Fruit fly (Drosophila melanogaster) whole organism, embryonic: ENCODE data around the gene sra.

ENCODE experiments used
- B-H1 ChIP-seq: fragments of 200-800 bp; sonication (Bioruptor generic); IDR thresholded peaks from 3 replicates; pipeline ENCODE4 v1.3.6; 2022; ENCODE audit warnings: missing biosample characterization, missing genetic modification characterization
- CG10431 ChIP-seq: fragments of 200-800 bp; sonication (Bioruptor generic); optimal IDR thresholded peaks from 3 replicates; lab custom pipeline; 2018; ENCODE audit warnings: missing biosample characterization, mild to moderate bottlenecking, missing genetic modification characterization
- CG11504 ChIP-seq: fragments of 200-800 bp; sonication (Bioruptor generic); optimal IDR thresholded peaks from 3 replicates; lab custom pipeline; 2019; ENCODE audit warnings: missing biosample characterization, mild to moderate bottlenecking, missing genetic modification characterization, moderate library complexity
- CG12071 ChIP-seq: fragments of 200-800 bp; sonication (Bioruptor generic); optimal IDR thresholded peaks from 3 replicates; lab custom pipeline; 2018; ENCODE audit warnings: missing biosample characterization, mild to moderate bottlenecking, missing genetic modification characterization
- CG12391 ChIP-seq: fragments of 200-800 bp; sonication (Bioruptor generic); optimal IDR thresholded peaks from 3 replicates; lab custom pipeline; 2018; ENCODE audit warnings: missing biosample characterization, mild to moderate bottlenecking, missing genetic modification characterization, moderate library complexity
- CG14667 ChIP-seq: fragments of 200-800 bp; sonication (Bioruptor generic); IDR thresholded peaks from 2 replicates; pipeline ENCODE4 v1.3.6; 2022; ENCODE audit warnings: missing biosample characterization, missing genetic modification characterization
- CG14710 ChIP-seq: fragments of 200-800 bp; sonication (Bioruptor generic); optimal IDR thresholded peaks from 3 replicates; lab custom pipeline; 2019; ENCODE audit warnings: missing biosample characterization, mild to moderate bottlenecking, missing genetic modification characterization, moderate library complexity
- CG17328 ChIP-seq: fragments of 200-800 bp; sonication (Bioruptor generic); IDR thresholded peaks from 2 replicates; pipeline ENCODE4 v1.3.6; 2022; ENCODE audit warnings: missing biosample characterization, missing genetic modification characterization
- CG17359 ChIP-seq: fragments of 200-800 bp; sonication (Bioruptor generic); optimal IDR thresholded peaks from 3 replicates; lab custom pipeline; 2018; ENCODE audit warnings: missing biosample characterization, mild to moderate bottlenecking, missing genetic modification characterization, moderate library complexity
- CG2199 ChIP-seq: fragments of 200-800 bp; sonication (Bioruptor generic); IDR thresholded peaks from 3 replicates; pipeline ENCODE4 v1.3.6; 2022; ENCODE audit warnings: missing biosample characterization, missing genetic modification characterization
- CG32767 ChIP-seq: fragments of 200-800 bp; sonication (Bioruptor generic); IDR thresholded peaks from 2 replicates; pipeline ENCODE4 v1.3.6; 2022; ENCODE audit warnings: missing biosample characterization, missing genetic modification characterization
- CG34422 ChIP-seq: fragments of 200-800 bp; sonication (Bioruptor generic); IDR thresholded peaks from 3 replicates; pipeline ENCODE4 v1.3.6; 2022; ENCODE audit warnings: missing biosample characterization, missing genetic modification characterization
- CG3726 ChIP-seq: fragments of 200-800 bp; sonication (Bioruptor generic); IDR thresholded peaks from 3 replicates; pipeline ENCODE4, ENCODE4 v1.3.6; 2022; ENCODE audit warnings: missing biosample characterization, missing genetic modification characterization
- CG3838 ChIP-seq: fragments of 200-800 bp; sonication (Bioruptor generic); optimal IDR thresholded peaks from 3 replicates; lab custom pipeline; 2016; ENCODE audit warnings: missing biosample characterization, missing genetic modification characterization
- CG5180 ChIP-seq: fragments of 200-800 bp; sonication (Bioruptor generic); optimal IDR thresholded peaks from 3 replicates; lab custom pipeline; 2017; ENCODE audit warnings: missing biosample characterization, missing genetic modification characterization, mild to moderate bottlenecking, moderate library complexity, missing genetic modification reagents
- CG5245 ChIP-seq: fragments of 200-800 bp; sonication (Bioruptor generic); optimal IDR thresholded peaks from 3 replicates; lab custom pipeline; 2016; ENCODE audit warnings: missing biosample characterization, missing genetic modification characterization
- CG7745 ChIP-seq: fragments of 200-800 bp; sonication (Bioruptor generic); optimal IDR thresholded peaks from 2 replicates; lab custom pipeline; 2018; ENCODE audit warnings: missing biosample characterization, mild to moderate bottlenecking, missing genetic modification characterization, moderate library complexity
- Dbx ChIP-seq: fragments of 200-800 bp; sonication (Bioruptor generic); IDR thresholded peaks from 3 replicates; pipeline ENCODE4 v1.3.6; 2022; ENCODE audit warnings: missing biosample characterization, missing genetic modification characterization
- Doc3 ChIP-seq: fragments of 200-800 bp; sonication (Bioruptor generic); IDR thresholded peaks from 3 replicates; pipeline ENCODE4 v1.3.6; 2022; ENCODE audit warnings: missing biosample characterization, missing genetic modification characterization; ENCODE audit not compliant: partially characterized antibody
- Ets97D ChIP-seq: fragments of 200-800 bp; sonication (Bioruptor generic); optimal IDR thresholded peaks from 3 replicates; lab custom pipeline; 2016; ENCODE audit warnings: missing biosample characterization, missing genetic modification characterization
- HLH54F ChIP-seq: fragments of 200-800 bp; sonication (Bioruptor generic); optimal IDR thresholded peaks from 3 replicates; lab custom pipeline; 2016; ENCODE audit warnings: missing biosample characterization, missing genetic modification characterization
- Max ChIP-seq: fragments of 200-800 bp; sonication (Bioruptor generic); optimal IDR thresholded peaks from 2 replicates; lab custom pipeline; 2016; ENCODE audit warnings: missing biosample characterization, mild to moderate bottlenecking, missing genetic modification characterization
- Pdp1 ChIP-seq, 2 experiments: fragments of 200-800 bp; sonication (Bioruptor generic); optimal IDR thresholded peaks; 3 replicates each; lab custom pipeline; 2016; ENCODE audit warnings: missing biosample characterization in 2 of 2, missing genetic modification characterization in 2 of 2, mild to moderate bottlenecking in 1 of 2, moderate library complexity in 1 of 2
- Sry-δ ChIP-seq: fragments of 200-800 bp; sonication (Bioruptor generic); optimal IDR thresholded peaks from 2 replicates; lab custom pipeline; 2016; ENCODE audit warnings: missing biosample characterization, missing genetic modification characterization
- Ssrp ChIP-seq: fragments of 200-800 bp; sonication (Bioruptor generic); optimal IDR thresholded peaks from 2 replicates; lab custom pipeline; 2018; ENCODE audit warnings: missing biosample characterization, mild to moderate bottlenecking, missing genetic modification characterization, moderate library complexity
- Taf1 ChIP-seq: fragments of 200-800 bp; sonication (Bioruptor generic); IDR thresholded peaks from 2 replicates; pipeline ENCODE4 v1.3.6; 2022; ENCODE audit warnings: missing biosample characterization, missing genetic modification characterization
- az2 ChIP-seq: fragments of 200-800 bp; sonication (Bioruptor generic); optimal IDR thresholded peaks from 3 replicates; lab custom pipeline; 2016; ENCODE audit warnings: missing biosample characterization, missing genetic modification characterization
- bbx ChIP-seq: fragments of 200-800 bp; sonication (Bioruptor generic); IDR thresholded peaks from 2 replicates; pipeline ENCODE4 v1.3.6; 2022; ENCODE audit warnings: missing biosample characterization, missing genetic modification characterization; ENCODE audit not compliant: partially characterized antibody
- bowl ChIP-seq: fragments of 200-800 bp; sonication (Bioruptor generic); IDR thresholded peaks from 2 replicates; pipeline ENCODE4 v1.3.6; 2022; ENCODE audit warnings: missing biosample characterization, missing genetic modification characterization
- cg ChIP-seq: fragments of 200-800 bp; sonication (Bioruptor generic); optimal IDR thresholded peaks from 3 replicates; lab custom pipeline; 2019; ENCODE audit warnings: missing biosample characterization, mild to moderate bottlenecking, missing genetic modification characterization, moderate library complexity
- chinmo ChIP-seq: fragments of 200-800 bp; sonication (Bioruptor generic); IDR thresholded peaks from 4 replicates; pipeline ENCODE4 v1.3.6; 2022; ENCODE audit warnings: missing biosample characterization, missing genetic modification characterization; ENCODE audit not compliant: partially characterized antibody
- danr ChIP-seq: fragments of 200-800 bp; sonication (Bioruptor generic); IDR thresholded peaks from 2 replicates; pipeline ENCODE4 v1.3.6; 2022; ENCODE audit warnings: missing biosample characterization, missing genetic modification characterization
- dysf ChIP-seq: fragments of 200-800 bp; sonication (Bioruptor generic); IDR thresholded peaks from 3 replicates; pipeline ENCODE4 v1.3.6; 2022; ENCODE audit warnings: missing biosample characterization, missing genetic modification characterization
- ewg ChIP-seq: fragments of 200-800 bp; sonication (Bioruptor generic); optimal IDR thresholded peaks from 3 replicates; lab custom pipeline; 2017; ENCODE audit warnings: mild to moderate bottlenecking, missing biosample characterization, missing genetic modification reagents, missing genetic modification characterization
- fd3F ChIP-seq: fragments of 200-800 bp; sonication (Bioruptor generic); optimal IDR thresholded peaks from 2 replicates; lab custom pipeline; 2018; ENCODE audit warnings: missing biosample characterization, mild to moderate bottlenecking, missing genetic modification characterization, moderate library complexity
- gfzf ChIP-seq: fragments of 200-800 bp; sonication (Bioruptor generic); optimal IDR thresholded peaks from 2 replicates; lab custom pipeline; 2016; ENCODE audit warnings: missing biosample characterization, mild to moderate bottlenecking, missing genetic modification characterization, moderate library complexity
- h ChIP-seq: fragments of >200 bp; optimal IDR thresholded peaks from 2 replicates; lab custom pipeline; 2017
- lmd ChIP-seq: fragments of 200-800 bp; sonication (Bioruptor generic); IDR thresholded peaks from 2 replicates; pipeline ENCODE4 v1.3.6; 2022; ENCODE audit warnings: missing biosample characterization, missing genetic modification characterization
- maf-S ChIP-seq: fragments of 200-800 bp; sonication (Bioruptor generic); optimal IDR thresholded peaks from 2 replicates; lab custom pipeline; 2016; ENCODE audit warnings: missing biosample characterization, missing genetic modification characterization
- nau ChIP-seq: fragments of 200-800 bp; sonication (Bioruptor generic); optimal IDR thresholded peaks from 3 replicates; lab custom pipeline; 2017; ENCODE audit warnings: missing biosample characterization, mild to moderate bottlenecking, missing genetic modification characterization, missing genetic modification reagents
- nerfin-1 ChIP-seq: fragments of 200-800 bp; sonication (Bioruptor generic); optimal IDR thresholded peaks from 3 replicates; lab custom pipeline; 2019; ENCODE audit warnings: missing biosample characterization, mild to moderate bottlenecking, missing genetic modification characterization, moderate library complexity
- pros ChIP-seq: fragments of 200-800 bp; sonication (Bioruptor generic); optimal IDR thresholded peaks from 3 replicates; lab custom pipeline; 2019; ENCODE audit warnings: missing biosample characterization, mild to moderate bottlenecking, missing genetic modification characterization, moderate library complexity
- psq ChIP-seq: fragments of 200-800 bp; sonication (Bioruptor generic); optimal IDR thresholded peaks from 2 replicates; lab custom pipeline; 2017; ENCODE audit warnings: missing biosample characterization, missing genetic modification characterization
- sc ChIP-seq, 3 experiments: fragments of >200 bp in 2 of 3; fragments of 200-800 bp in 1 of 3; sonication (Bioruptor generic) in 1 of 3; optimal IDR thresholded peaks; 2 replicates in 2 of 3; 3 replicates in 1 of 3; lab custom pipeline; 2017; ENCODE audit warnings: mild to moderate bottlenecking in 1 of 3, missing biosample characterization in 1 of 3, missing genetic modification characterization in 1 of 3, missing genetic modification reagents in 1 of 3
- stc ChIP-seq: fragments of 200-800 bp; sonication (Bioruptor generic); IDR thresholded peaks from 2 replicates; pipeline ENCODE4 v1.3.6; 2022; ENCODE audit warnings: missing biosample characterization, missing genetic modification characterization
- tgo ChIP-seq: fragments of 200-800 bp; sonication (Bioruptor generic); IDR thresholded peaks from 3 replicates; pipeline ENCODE4 v1.3.6; 2022; ENCODE audit warnings: missing biosample characterization, missing genetic modification characterization
- tll ChIP-seq, 2 experiments: fragments of 200-800 bp in 1 of 2; fragments of >200 bp in 1 of 2; sonication (Bioruptor generic) in 1 of 2; optimal IDR thresholded peaks; 2 replicates each; lab custom pipeline; 2017 to 2019; ENCODE audit warnings: missing biosample characterization in 2 of 2, missing genetic modification characterization in 2 of 2, mild to moderate bottlenecking in 1 of 2, moderate library complexity in 1 of 2
- trem ChIP-seq: fragments of 200-800 bp; optimal IDR thresholded peaks from 3 replicates; lab custom pipeline; 2019; ENCODE audit warnings: missing biosample characterization, mild to moderate bottlenecking, missing genetic modification characterization, moderate library complexity
- vnd ChIP-seq: fragments of 200-800 bp; sonication (Bioruptor generic); IDR thresholded peaks from 3 replicates; pipeline ENCODE4 v1.3.6; 2022; ENCODE audit warnings: missing biosample characterization, missing genetic modification characterization; ENCODE audit not compliant: partially characterized antibody

Gene sra

DNA sequence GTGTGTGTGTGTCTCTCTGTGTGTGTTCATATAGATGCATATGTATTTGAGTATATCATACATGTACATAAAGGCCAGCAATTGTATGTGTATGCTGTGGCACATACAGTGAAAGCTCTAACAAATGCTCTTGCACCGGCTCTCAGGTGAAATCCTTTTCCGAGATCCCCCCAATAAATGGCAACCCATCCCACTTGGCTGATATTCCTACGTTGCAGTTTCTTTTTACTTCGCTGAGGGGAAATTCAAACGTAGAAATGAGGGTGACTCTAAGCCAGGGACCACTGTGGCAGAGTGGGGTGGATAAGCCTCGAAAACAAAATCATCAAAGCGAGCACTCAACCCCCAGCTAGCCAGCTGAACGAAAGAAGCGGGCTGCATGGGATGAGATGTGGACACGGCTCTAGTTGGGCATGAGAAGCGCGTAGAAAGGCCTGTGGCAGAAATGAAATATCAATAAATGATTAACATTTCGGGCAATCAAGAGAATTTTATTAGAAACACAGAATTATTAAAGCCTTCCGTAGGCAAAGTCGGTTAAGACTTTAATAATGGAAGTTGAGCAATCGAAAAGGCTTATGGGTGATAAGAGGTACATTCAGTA lies 35.6 kb downstream of the sra start (continued):
- TF ChIP-seq sc (optimal IDR thresholded peaks at IDR 0.05; lab: Kevin White, UChicago): no peak
- peak; percentile 98 for TF ChIP-seq sc (GFP tag; optimal IDR thresholded peaks at IDR 0.05; lab: Kevin White, UChicago)
- TF ChIP-seq trem (tag; lab: Kevin White, UChicago): peak; percentile 96
- TF ChIP-seq CG5180 (GFP tag; lab: Kevin White, UChicago): peak; percentile 94
- peak; percentile 98 for TF ChIP-seq CG12391 (tag; lab: Kevin White, UChicago)
- TF ChIP-seq CG32767 (GFP tag; lab: Robert Waterston, UW): peak; percentile 100
- peak; percentile 98 for TF ChIP-seq Ssrp (tag; lab: Kevin White, UChicago)
- peak; percentile 96 for TF ChIP-seq nerfin-1 (tag; lab: Kevin White, UChicago)
- TF ChIP-seq CG7745: peak; percentile 92
- peak; percentile 62; the same call in 1 of the 2 replicates for TF ChIP-seq bbx (GFP tag; lab: Robert Waterston, UW)
- TF ChIP-seq gfzf (GFP tag; lab: Kevin White, UChicago): peak; percentile 49
- peak; percentile 100 for TF ChIP-seq CG34422 (GFP tag; lab: Robert Waterston, UW)
- TF ChIP-seq nau (GFP tag; lab: Kevin White, UChicago): peak; percentile 100
- no peak for TF ChIP-seq vnd (GFP tag; lab: Robert Waterston, UW)
- TF ChIP-seq stc (GFP tag; lab: Robert Waterston, UW): peak; percentile 100
- no peak for TF ChIP-seq h (lab: Kevin White, UChicago)
- peak; percentile 99 for TF ChIP-seq CG11504 (tag; lab: Kevin White, UChicago)
- TF ChIP-seq HLH54F: peak; percentile 99
- peak; percentile 100 for TF ChIP-seq B-H1 (GFP tag; lab: Robert Waterston, UW)
- TF ChIP-seq Taf1 (GFP tag; lab: Robert Waterston, UW): peak; percentile 99
- TF ChIP-seq CG14667 (GFP tag; lab: Robert Waterston, UW): peak; percentile 100
- TF ChIP-seq CG3838 (GFP tag; lab: Kevin White, UChicago): peak; percentile 98
- peak; percentile 99 for TF ChIP-seq danr (GFP tag; lab: Robert Waterston, UW)
- peak; percentile 99 for TF ChIP-seq bowl (GFP tag; lab: Robert Waterston, UW)
- no peak for TF ChIP-seq Doc3
- peak; percentile 87 for TF ChIP-seq pros (GFP tag; lab: Kevin White, UChicago)
- TF ChIP-seq CG17359 (tag; lab: Kevin White, UChicago): peak; percentile 100
- TF ChIP-seq chinmo (GFP tag; lab: Robert Waterston, UW): peak; percentile 85; the same call in 3 of the 4 replicates
- TF ChIP-seq CG3726: peak; percentile 99
- TF ChIP-seq ewg: peak; percentile 98
- peak; percentile 87 for TF ChIP-seq Sry-δ (GFP tag; lab: Kevin White, UChicago)
- peak; percentile 100 for TF ChIP-seq CG5245 (GFP tag; lab: Kevin White, UChicago)
- TF ChIP-seq fd3F (GFP tag; lab: Kevin White, UChicago): peak; percentile 99
- TF ChIP-seq tll (GFP tag; optimal IDR thresholded peaks at IDR 0.05; lab: Kevin White, UChicago): no peak
- peak; percentile 100 for TF ChIP-seq CG2199 (GFP tag; lab: Robert Waterston, UW)
- peak; percentile 100 for TF ChIP-seq lmd (GFP tag; lab: Robert Waterston, UW)
- peak; percentile 99 to 100 for TF ChIP-seq Pdp1 (GFP tag; optimal IDR thresholded peaks at IDR 0.05; lab: Kevin White, UChicago)
- peak; percentile 95 for TF ChIP-seq psq
- peak; percentile 99 for TF ChIP-seq maf-S (GFP tag; lab: Kevin White, UChicago)
- TF ChIP-seq CG14710 (tag; lab: Kevin White, UChicago): peak; percentile 94
- TF ChIP-seq CG17328 (GFP tag; lab: Robert Waterston, UW): peak; percentile 100
- peak; percentile 95 for TF ChIP-seq Ets97D (GFP tag; lab: Kevin White, UChicago)
- TF ChIP-seq CG10431 (GFP tag; lab: Kevin White, UChicago): peak; percentile 95
- TF ChIP-seq az2: peak; percentile 99
- peak; percentile 99 for TF ChIP-seq Max (GFP tag; lab: Kevin White, UChicago)
- peak; percentile 100 for TF ChIP-seq dysf (GFP tag; lab: Robert Waterston, UW)
- TF ChIP-seq cg: peak; percentile 99
- TF ChIP-seq Dbx (GFP tag; lab: Robert Waterston, UW): peak; percentile 99
- TF ChIP-seq tgo (GFP tag; lab: Robert Waterston, UW): peak; percentile 100
- peak; percentile 100 for TF ChIP-seq CG12071 (GFP tag; lab: Kevin White, UChicago)
